Fruit fly (Drosophila melanogaster) whole organism, embryonic: ENCODE results near the gene CG10512.

Experiments
- CG11247 ChIP-seq: fragments of 200-800 bp; sonication (Bioruptor generic); IDR thresholded peaks from 2 replicates; pipeline ENCODE4 v1.3.6; 2022; ENCODE audit warnings: missing biosample characterization, missing genetic modification characterization
- CG11398 ChIP-seq: fragments of 200-800 bp; sonication (Bioruptor generic); optimal IDR thresholded peaks from 2 replicates; lab custom pipeline; 2016; ENCODE audit warnings: missing biosample characterization, missing genetic modification characterization
- CG1233 ChIP-seq: fragments of 200-800 bp; sonication (Bioruptor generic); optimal IDR thresholded peaks from 4 replicates; lab custom pipeline; 2018; ENCODE audit warnings: missing biosample characterization, mild to moderate bottlenecking, missing genetic modification characterization
- CG13296 ChIP-seq: fragments of 200-800 bp; sonication (Bioruptor generic); optimal IDR thresholded peaks from 3 replicates; lab custom pipeline; 2018; ENCODE audit warnings: missing biosample characterization, mild to moderate bottlenecking, missing genetic modification characterization
- CG15073 ChIP-seq: fragments of 200-800 bp; sonication (Bioruptor generic); optimal IDR thresholded peaks from 2 replicates; lab custom pipeline; 2016; ENCODE audit warnings: missing biosample characterization, missing genetic modification characterization
- CG16813 ChIP-seq: fragments of 200-800 bp; sonication (Bioruptor generic); IDR thresholded peaks from 3 replicates; pipeline ENCODE4 v1.3.6; 2022; ENCODE audit warnings: missing biosample characterization, missing genetic modification characterization; ENCODE audit not compliant: partially characterized antibody
- CG17568 ChIP-seq: fragments of 200-800 bp; sonication (Bioruptor generic); optimal IDR thresholded peaks from 2 replicates; lab custom pipeline; 2018; ENCODE audit warnings: missing biosample characterization, mild to moderate bottlenecking, missing genetic modification characterization, moderate library complexity
- CG17612 ChIP-seq: fragments of 200-800 bp; sonication (Bioruptor generic); IDR thresholded peaks from 2 replicates; pipeline ENCODE4 v1.3.6; 2022; ENCODE audit warnings: missing biosample characterization, missing genetic modification characterization
- CG18262 ChIP-seq: fragments of 200-800 bp; optimal IDR thresholded peaks from 3 replicates; lab custom pipeline; 2019; ENCODE audit warnings: missing biosample characterization, mild to moderate bottlenecking, missing genetic modification characterization, moderate library complexity
- CG30431 ChIP-seq: fragments of 200-800 bp; sonication (Bioruptor generic); optimal IDR thresholded peaks from 2 replicates; lab custom pipeline; 2017; ENCODE audit warnings: missing biosample characterization, missing genetic modification characterization
- CG31365 ChIP-seq: fragments of 200-800 bp; sonication (Bioruptor generic); optimal IDR thresholded peaks from 2 replicates; lab custom pipeline; 2018; ENCODE audit warnings: missing biosample characterization, mild to moderate bottlenecking, missing genetic modification characterization
- CG3163 ChIP-seq: fragments of 200-800 bp; sonication (Bioruptor generic); optimal IDR thresholded peaks from 3 replicates; lab custom pipeline; 2016; ENCODE audit warnings: missing biosample characterization, missing genetic modification characterization
- CG3995 ChIP-seq: fragments of 200-800 bp; sonication (Bioruptor generic); optimal IDR thresholded peaks from 3 replicates; lab custom pipeline; 2016; ENCODE audit warnings: missing biosample characterization, missing genetic modification characterization
- CG4360 ChIP-seq: fragments of 200-800 bp; sonication (Bioruptor generic); IDR thresholded peaks from 2 replicates; pipeline ENCODE4 v1.3.6; 2022; ENCODE audit warnings: missing biosample characterization, missing genetic modification characterization
- CG4730 ChIP-seq: fragments of 200-800 bp; sonication (Bioruptor generic); IDR thresholded peaks from 2 replicates; pipeline ENCODE4 v1.3.6; 2022; ENCODE audit warnings: missing biosample characterization, missing genetic modification characterization
- CG4854 ChIP-seq: fragments of 200-800 bp; sonication (Bioruptor generic); optimal IDR thresholded peaks from 2 replicates; lab custom pipeline; 2016; ENCODE audit warnings: missing biosample characterization, missing genetic modification characterization, inconsistent platforms
- CG6272 ChIP-seq: fragments of 200-800 bp; sonication (Bioruptor generic); IDR thresholded peaks from 2 replicates; pipeline ENCODE4 v1.3.6; 2022; ENCODE audit warnings: missing biosample characterization, missing genetic modification characterization
- CG6683 ChIP-seq: fragments of 200-800 bp; sonication (Bioruptor generic); optimal IDR thresholded peaks from 2 replicates; lab custom pipeline; 2017; ENCODE audit warnings: missing biosample characterization, mild to moderate bottlenecking, missing genetic modification characterization, missing genetic modification reagents
- CG6689 ChIP-seq: fragments of 200-800 bp; sonication (Bioruptor generic); IDR thresholded peaks from 2 replicates; pipeline ENCODE4 v1.3.6; 2022; ENCODE audit warnings: missing biosample characterization, missing genetic modification characterization
- CG6854 ChIP-seq: fragments of 200-800 bp; sonication (Bioruptor generic); optimal IDR thresholded peaks from 3 replicates; lab custom pipeline; 2017; ENCODE audit warnings: missing biosample characterization, mild to moderate bottlenecking, missing genetic modification characterization
- CG7928 ChIP-seq: fragments of 200-800 bp; sonication (Bioruptor generic); optimal IDR thresholded peaks from 2 replicates; lab custom pipeline; 2017; ENCODE audit warnings: missing biosample characterization, mild to moderate bottlenecking, missing genetic modification characterization
- Dll ChIP-seq: fragments of 200-800 bp; sonication (Bioruptor generic); IDR thresholded peaks from 4 replicates; pipeline ENCODE4 v1.3.6; 2022; ENCODE audit warnings: missing biosample characterization, missing genetic modification characterization; ENCODE audit not compliant: partially characterized antibody
- GATAe ChIP-seq: fragments of 200-800 bp; sonication (Bioruptor generic); conservative IDR thresholded peaks from 2 replicates; pipeline ENCODE4 v1.3.6; 2022; ENCODE audit warnings: missing biosample characterization, missing genetic modification characterization
- HLHmδ ChIP-seq: fragments of 200-800 bp; sonication (Bioruptor generic); optimal IDR thresholded peaks from 2 replicates; lab custom pipeline; 2018; ENCODE audit warnings: missing biosample characterization, mild to moderate bottlenecking, missing genetic modification characterization, moderate library complexity
- Hr51 ChIP-seq, 2 experiments: fragments of 200-800 bp; sonication (Bioruptor generic); optimal IDR thresholded peaks; 2 replicates in 1 of 2; 3 replicates in 1 of 2; lab custom pipeline; 2016 to 2018; ENCODE audit warnings: missing biosample characterization in 2 of 2, missing genetic modification characterization in 2 of 2, mild to moderate bottlenecking in 1 of 2, moderate library complexity in 1 of 2
- MESR4 ChIP-seq: fragments of 200-800 bp; sonication (Bioruptor generic); optimal IDR thresholded peaks from 2 replicates; lab custom pipeline; 2018; ENCODE audit warnings: missing biosample characterization, mild to moderate bottlenecking, missing genetic modification characterization, moderate library complexity
- Max ChIP-seq: fragments of 200-800 bp; sonication (Bioruptor generic); optimal IDR thresholded peaks from 2 replicates; lab custom pipeline; 2016; ENCODE audit warnings: missing biosample characterization, mild to moderate bottlenecking, missing genetic modification characterization
- Mes4 ChIP-seq: fragments of 200-800 bp; sonication (Bioruptor generic); optimal IDR thresholded peaks from 2 replicates; lab custom pipeline; 2016; ENCODE audit warnings: missing biosample characterization, missing genetic modification characterization
- Ravus ChIP-seq: fragments of 200-800 bp; sonication (Bioruptor generic); IDR thresholded peaks from 2 replicates; pipeline ENCODE4 v1.3.6; 2022; ENCODE audit warnings: missing biosample characterization, missing genetic modification characterization
- Scr ChIP-seq: fragments of 200-800 bp; sonication (Bioruptor generic); IDR thresholded peaks from 2 replicates; pipeline ENCODE4 v1.3.6; 2022; ENCODE audit warnings: missing biosample characterization, missing genetic modification characterization; ENCODE audit not compliant: partially characterized antibody
- Vsx1 ChIP-seq: fragments of 200-800 bp; sonication (Bioruptor generic); optimal IDR thresholded peaks from 2 replicates; lab custom pipeline; 2017; ENCODE audit warnings: missing biosample characterization, mild to moderate bottlenecking, missing genetic modification characterization, missing genetic modification reagents
- dmrt11E ChIP-seq: fragments of 200-800 bp; sonication (Bioruptor generic); optimal IDR thresholded peaks from 3 replicates; lab custom pipeline; 2018; ENCODE audit warnings: missing biosample characterization, mild to moderate bottlenecking, missing genetic modification characterization, moderate library complexity
- fru ChIP-seq: fragments of >200 bp; optimal IDR thresholded peaks from 2 replicates; lab custom pipeline; 2017
- gce ChIP-seq: fragments of 200-800 bp; sonication (Bioruptor generic); IDR thresholded peaks from 3 replicates; pipeline ENCODE4 v1.3.6; 2022; ENCODE audit warnings: missing biosample characterization, missing genetic modification characterization
- ind ChIP-seq: fragments of 200-800 bp; sonication (Bioruptor generic); optimal IDR thresholded peaks from 3 replicates; lab custom pipeline; 2016; ENCODE audit warnings: missing biosample characterization, missing genetic modification characterization
- jing ChIP-seq: fragments of 200-800 bp; sonication (Bioruptor generic); optimal IDR thresholded peaks from 2 replicates; lab custom pipeline; 2018; ENCODE audit warnings: missing biosample characterization, mild to moderate bottlenecking, missing genetic modification characterization
- kah ChIP-seq: fragments of 200-800 bp; sonication (Bioruptor generic); optimal IDR thresholded peaks from 2 replicates; lab custom pipeline; 2018; ENCODE audit warnings: missing biosample characterization, mild to moderate bottlenecking, missing genetic modification characterization
- kay ChIP-seq: fragments of 200-800 bp; sonication (Bioruptor generic); optimal IDR thresholded peaks from 2 replicates; lab custom pipeline; 2016; ENCODE audit warnings: missing biosample characterization, missing genetic modification characterization
- kni ChIP-seq: fragments of 200-800 bp; sonication (Bioruptor generic); optimal IDR thresholded peaks from 3 replicates; lab custom pipeline; 2017; ENCODE audit warnings: mild to moderate bottlenecking, missing biosample characterization, missing genetic modification reagents, missing genetic modification characterization
- lola ChIP-seq, 3 experiments: fragments of >200 bp in 2 of 3; fragments of 200-800 bp in 1 of 3; sonication (Bioruptor generic) in 1 of 3; optimal IDR thresholded peaks; 2 replicates each; lab custom pipeline; 2017 to 2019; ENCODE audit warnings: missing biosample characterization in 3 of 3, missing genetic modification characterization in 3 of 3, mild to moderate bottlenecking in 1 of 3, moderate library complexity in 1 of 3
- mld ChIP-seq: fragments of 200-800 bp; sonication (Bioruptor generic); IDR thresholded peaks from 3 replicates; pipeline ENCODE4 v1.3.6; 2022; ENCODE audit warnings: missing biosample characterization, missing genetic modification characterization; ENCODE audit not compliant: partially characterized antibody
- nau ChIP-seq: fragments of 200-800 bp; sonication (Bioruptor generic); optimal IDR thresholded peaks from 3 replicates; lab custom pipeline; 2017; ENCODE audit warnings: missing biosample characterization, mild to moderate bottlenecking, missing genetic modification characterization, missing genetic modification reagents
- odd ChIP-seq: fragments of 200-800 bp; sonication (Bioruptor generic); optimal IDR thresholded peaks from 2 replicates; lab custom pipeline; 2017; ENCODE audit warnings: missing biosample characterization, mild to moderate bottlenecking, missing genetic modification characterization
- pros ChIP-seq: fragments of 200-800 bp; sonication (Bioruptor generic); optimal IDR thresholded peaks from 3 replicates; lab custom pipeline; 2019; ENCODE audit warnings: missing biosample characterization, mild to moderate bottlenecking, missing genetic modification characterization, moderate library complexity
- pum ChIP-seq: fragments of 200-800 bp; sonication (Bioruptor generic); optimal IDR thresholded peaks from 2 replicates; lab custom pipeline; 2016; ENCODE audit warnings: missing biosample characterization, missing genetic modification characterization
- repo ChIP-seq: fragments of 200-800 bp; sonication (Bioruptor generic); optimal IDR thresholded peaks from 2 replicates; lab custom pipeline; 2016; ENCODE audit warnings: missing biosample characterization, missing genetic modification characterization
- row ChIP-seq: fragments of 200-800 bp; sonication (Bioruptor generic); IDR thresholded peaks from 3 replicates; pipeline ENCODE4 v1.3.6; 2022; ENCODE audit warnings: missing biosample characterization, missing genetic modification characterization
- slou ChIP-seq: fragments of 200-800 bp; sonication (Bioruptor generic); optimal IDR thresholded peaks from 3 replicates; lab custom pipeline; 2016; ENCODE audit warnings: missing biosample characterization, missing genetic modification characterization
- toy ChIP-seq: fragments of 200-800 bp; sonication (Bioruptor generic); IDR thresholded peaks from 2 replicates; pipeline ENCODE4 v1.3.6; 2022; ENCODE audit warnings: missing biosample characterization, missing genetic modification characterization
- trh ChIP-seq: fragments of 200-800 bp; sonication (Bioruptor generic); optimal IDR thresholded peaks from 2 replicates; lab custom pipeline; 2016; ENCODE audit warnings: missing biosample characterization, missing genetic modification characterization

The CG10512 gene

dm6 chr3L:21171905-21172304 is 30.8 kb upstream of the CG10512 start, which contains the start of gene Ac78C (continued):
- TF ChIP-seq CG17612 (GFP tag; lab: Robert Waterston, UW) (0 out of 2 replicates have a peak, but pooled peaks have one; percentile 19), kah (GFP tag; lab: Kevin White, UChicago) (peak; percentile 99), repo (peak; percentile 91), CG30431 (peak; percentile 54), CG4360 (GFP tag; lab: Robert Waterston, UW) (no peak), Scr (GFP tag; lab: Robert Waterston, UW) (peak; percentile 45), CG1233 (GFP tag; lab: Kevin White, UChicago) (peak; percentile 86), CG6272 (GFP tag; lab: Robert Waterston, UW) (peak; percentile 73), CG11398 (GFP tag; lab: Kevin White, UChicago) (peak; percentile 58), CG17568 (GFP tag; lab: Kevin White, UChicago) (peak; percentile 84), ind (GFP tag; lab: Kevin White, UChicago) (peak; percentile 91), CG3163 (GFP tag; lab: Kevin White, UChicago) (peak; percentile 67), lola (GFP tag; optimal IDR thresholded peaks at IDR 0.05; lab: Kevin White, UChicago) (no peak), CG15073 (no peak), slou (GFP tag; lab: Kevin White, UChicago) (peak; percentile 48), Max (GFP tag; lab: Kevin White, UChicago) (peak; percentile 65), Vsx1 (GFP tag; lab: Kevin White, UChicago) (peak; percentile 17), CG4854 (GFP tag; lab: Kevin White, UChicago) (peak; percentile 80), GATAe (GFP tag; lab: Robert Waterston, UW) (peak; percentile 40; the same call in 1 of the 2 replicates), CG4730 (GFP tag; lab: Robert Waterston, UW) (peak; percentile 75), CG16813 (GFP tag; lab: Robert Waterston, UW) (peak; percentile 55; the same call in 2 of the 3 replicates), mld (GFP tag; lab: Robert Waterston, UW) (no peak), Mes4 (GFP tag; lab: Kevin White, UChicago) (peak; percentile 53), CG13296 (GFP tag; lab: Kevin White, UChicago) (peak; percentile 96), kni (GFP tag; lab: Kevin White, UChicago) (no peak), Ravus (GFP tag; lab: Robert Waterston, UW) (peak; percentile 50), dmrt11E (tag; lab: Kevin White, UChicago) (no peak), odd (GFP tag; lab: Kevin White, UChicago) (peak; percentile 73), HLHmδ (GFP tag; lab: Kevin White, UChicago) (no peak), CG6683 (GFP tag; lab: Kevin White, UChicago) (peak; percentile 86), Hr51 (GFP tag; optimal IDR thresholded peaks at IDR 0.05; lab: Kevin White, UChicago) (peak; percentile 73 to 82), nau (GFP tag; lab: Kevin White, UChicago) (peak; percentile 82), MESR4 (GFP tag; lab: Kevin White, UChicago) (peak; percentile 14), CG31365 (tag; lab: Kevin White, UChicago) (peak; percentile 85), CG18262 (no peak), kay (GFP tag; lab: Kevin White, UChicago) (peak; percentile 63), CG3995 (peak; percentile 75), CG7928 (GFP tag; lab: Kevin White, UChicago) (peak; percentile 65), Dll (GFP tag; lab: Robert Waterston, UW) (0 out of 4 replicates have a peak, but pooled peaks have one; percentile 15), pum (GFP tag; lab: Kevin White, UChicago) (peak; percentile 84), fru (lab: Kevin White, UChicago) (no peak), trh (GFP tag; lab: Kevin White, UChicago) (peak; percentile 42), gce (GFP tag; lab: Robert Waterston, UW) (peak; percentile 83; the same call in 2 of the 3 replicates), toy (GFP tag; lab: Robert Waterston, UW) (peak; percentile 85), CG11247 (GFP tag; lab: Robert Waterston, UW) (peak; percentile 86), CG6854 (peak; percentile 77), row (peak; percentile 86), jing (GFP tag; lab: Kevin White, UChicago) (peak; percentile 55), pros (GFP tag; lab: Kevin White, UChicago) (peak; percentile 30), CG6689 (GFP tag; lab: Robert Waterston, UW) (peak; percentile 78)
